6 worm cellular contexts compared by ENCODE assay signal in the genomic region with DNA sequence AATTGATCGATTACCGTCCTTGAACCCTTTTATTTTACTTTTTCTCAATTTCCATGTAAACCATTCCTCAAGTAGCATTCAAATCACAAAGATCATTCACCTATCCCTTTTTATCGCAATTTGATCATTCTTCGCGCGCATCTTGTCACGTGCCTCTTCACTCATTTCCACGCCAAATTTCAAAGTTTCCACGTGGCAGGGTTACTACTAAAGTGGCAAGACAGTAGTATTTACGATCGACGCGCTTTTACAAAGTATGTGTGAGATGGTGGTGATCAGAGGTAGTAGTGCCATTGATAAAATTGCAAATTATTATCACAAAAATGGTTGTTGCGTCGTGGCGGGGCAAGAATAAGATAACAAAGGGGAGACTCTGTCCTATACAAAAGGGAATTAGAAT.
TF ChIP-seq lines count a peak whose summit lies in the region.

No protein-coding gene starts in this region.

TF ChIP-seq in whole organism, L1 larva, 84 proteins besides CTCF, POLR2A, EP300 and RAD21 (continues in another document):
- TF ChIP-seq mef-2 (tag; optimal IDR thresholded peaks at IDR 0.05; lab: Kevin White, UChicago) = no peak
- no peak for TF ChIP-seq hlh-17 (GFP tag; optimal IDR thresholded peaks at IDR 0.05; lab: Kevin White, UChicago; ENCODE audit: borderline replicate concordance)
- no peak for TF ChIP-seq egl-27 (tag; optimal IDR thresholded peaks at IDR 0.05; lab: Kevin White, UChicago)
- no peak for TF ChIP-seq F16B12.6 (tag; optimal IDR thresholded peaks at IDR 0.05; lab: Kevin White, UChicago)
- TF ChIP-seq jun-1 (tag; optimal IDR thresholded peaks at IDR 0.05; lab: Kevin White, UChicago) = peak; percentile 20
- peak in 1 of 2 experiments; percentile 98 for TF ChIP-seq mdl-1 (tag; optimal IDR thresholded peaks at IDR 0.05; lab: Kevin White, UChicago)
- peak; percentile 93 for TF ChIP-seq blmp-1 (tag; optimal IDR thresholded peaks at IDR 0.05; lab: Kevin White, UChicago)
- peak; percentile 99 for TF ChIP-seq nhr-20 (tag; optimal IDR thresholded peaks at IDR 0.05; lab: Kevin White, UChicago)
- no peak for TF ChIP-seq nhr-237 (tag; optimal IDR thresholded peaks at IDR 0.05; lab: Kevin White, UChicago)
- no peak for TF ChIP-seq ceh-88 (GFP tag; IDR thresholded peaks at IDR 0.05; lab: Robert Waterston, UW)
- TF ChIP-seq dpl-1 (GFP tag; optimal IDR thresholded peaks at IDR 0.05; lab: Kevin White, UChicago) = peak; percentile 53 to 58 (median 56)
- TF ChIP-seq nhr-85 (tag; lab: Kevin White, UChicago) = peak; percentile 99
- TF ChIP-seq hlh-4 (tag; optimal IDR thresholded peaks at IDR 0.05; lab: Kevin White, UChicago) = no peak
- TF ChIP-seq ces-1 (GFP tag; optimal IDR thresholded peaks at IDR 0.05; lab: Kevin White, UChicago) = no peak

TF ChIP-seq in whole organism, L2 larva, 48 proteins besides CTCF, POLR2A, EP300 and RAD21 (continues in another document):
- peak; percentile 55 for TF ChIP-seq Y55F3AM.14 (GFP tag; optimal IDR thresholded peaks at IDR 0.05; lab: Kevin White, UChicago)
- no peak for TF ChIP-seq zag-1 (tag; optimal IDR thresholded peaks at IDR 0.05; lab: Kevin White, UChicago)
- TF ChIP-seq ZK546.5 (tag; optimal IDR thresholded peaks at IDR 0.05; lab: Kevin White, UChicago) = no peak
- no peak for TF ChIP-seq lin-11 (tag; optimal IDR thresholded peaks at IDR 0.05; lab: Kevin White, UChicago)
- peak; percentile 78 to 83 for TF ChIP-seq mdl-1 (tag; optimal IDR thresholded peaks at IDR 0.05; lab: Kevin White, UChicago)
- TF ChIP-seq blmp-1 (tag; optimal IDR thresholded peaks at IDR 0.05; lab: Kevin White, UChicago; ENCODE audit: insufficient read depth) = peak; percentile 89
- peak; percentile 44 for TF ChIP-seq egl-27 (tag; optimal IDR thresholded peaks at IDR 0.05; lab: Kevin White, UChicago)
- no peak for TF ChIP-seq peb-1 (tag; optimal IDR thresholded peaks at IDR 0.05; lab: Kevin White, UChicago)
- no peak for TF ChIP-seq unc-55 (GFP tag; optimal IDR thresholded peaks at IDR 0.05; lab: Kevin White, UChicago)
- TF ChIP-seq lsy-2 (tag; optimal IDR thresholded peaks at IDR 0.05; lab: Kevin White, UChicago) = peak in 1 of 2 experiments; percentile 33
- peak; percentile 69 for TF ChIP-seq nhr-6 (tag; optimal IDR thresholded peaks at IDR 0.05; lab: Kevin White, UChicago)
- no peak for TF ChIP-seq unc-39 (tag; optimal IDR thresholded peaks at IDR 0.05; lab: Kevin White, UChicago)
- peak; percentile 12 for TF ChIP-seq sem-4 (tag; optimal IDR thresholded peaks at IDR 0.05; lab: Kevin White, UChicago)
- TF ChIP-seq sma-9 (GFP tag; optimal IDR thresholded peaks at IDR 0.05; lab: Kevin White, UChicago) = peak; percentile 97
- no peak for TF ChIP-seq sma-9 (tag; optimal IDR thresholded peaks at IDR 0.05; lab: Kevin White, UChicago)

TF ChIP-seq in whole organism, L3 larva, 47 proteins besides CTCF, POLR2A, EP300 and RAD21:
- no peak for TF ChIP-seq fkh-2 (tag; optimal IDR thresholded peaks at IDR 0.05; lab: Kevin White, UChicago)
- TF ChIP-seq elt-1 (tag; optimal IDR thresholded peaks at IDR 0.05; lab: Kevin White, UChicago) = peak; percentile 42
- TF ChIP-seq elt-3 (tag; optimal IDR thresholded peaks at IDR 0.05; lab: Kevin White, UChicago) = peak in 1 of 3 experiments; percentile 87
- TF ChIP-seq mdl-1 (tag; optimal IDR thresholded peaks at IDR 0.05; lab: Kevin White, UChicago) = peak; percentile 68
- peak; percentile 88 for TF ChIP-seq elt-2 (tag; optimal IDR thresholded peaks at IDR 0.05; lab: Kevin White, UChicago)
- peak; percentile 92 for TF ChIP-seq nhr-23 (tag; optimal IDR thresholded peaks at IDR 0.05; lab: Kevin White, UChicago)
- peak; percentile 56 for TF ChIP-seq ama-1 (optimal IDR thresholded peaks at IDR 0.05; lab: Kevin White, UChicago)
- no peak for TF ChIP-seq ZK546.5 (tag; optimal IDR thresholded peaks at IDR 0.05; lab: Kevin White, UChicago)
- no peak for TF ChIP-seq lin-15B (tag; optimal IDR thresholded peaks at IDR 0.05; lab: Kevin White, UChicago)
- peak; percentile 9 for TF ChIP-seq lsy-12 (tag; optimal IDR thresholded peaks at IDR 0.05; lab: Kevin White, UChicago)
- TF ChIP-seq mml-1 (tag; optimal IDR thresholded peaks at IDR 0.05; lab: Kevin White, UChicago) = no peak
- peak; percentile 95 for TF ChIP-seq nhr-25 (tag; optimal IDR thresholded peaks at IDR 0.05; lab: Kevin White, UChicago)
- peak; percentile 75 for TF ChIP-seq nhr-43 (tag; optimal IDR thresholded peaks at IDR 0.05; lab: Kevin White, UChicago; ENCODE audit: poor library complexity, severe bottlenecking)
- TF ChIP-seq pqm-1 (tag; optimal IDR thresholded peaks at IDR 0.05; lab: Kevin White, UChicago) = peak; percentile 64

TF ChIP-seq in whole organism, L4 larva, 104 proteins besides CTCF, POLR2A, EP300 and RAD21 (continues in another document):
- TF ChIP-seq mxl-3 (GFP tag; optimal IDR thresholded peaks at IDR 0.05; lab: Kevin White, UChicago) (peak; percentile 92), nhr-25 (tag; optimal IDR thresholded peaks at IDR 0.05; lab: Kevin White, UChicago; ENCODE audit: borderline replicate concordance, insufficient read depth) (peak; percentile 20), F44E2.7 (GFP tag; IDR thresholded peaks at IDR 0.05; lab: Robert Waterston, UW) (no peak), lsy-2 (tag; optimal IDR thresholded peaks at IDR 0.05; lab: Kevin White, UChicago) (peak in 1 of 2 experiments; percentile 38), saeg-2 (GFP tag; IDR thresholded peaks at IDR 0.05; lab: Robert Waterston, UW) (no peak), nhr-77 (tag; optimal IDR thresholded peaks at IDR 0.05; lab: Kevin White, UChicago) (peak; percentile 37), ZK337.2 (GFP tag; IDR thresholded peaks at IDR 0.05; lab: Robert Waterston, UW) (no peak), unc-62 (GFP tag; optimal IDR thresholded peaks at IDR 0.05 in 1 of 2; lab: Kevin White, UChicago) (peak in 1 of 2 experiments; percentile 94), unc-62 (tag; optimal IDR thresholded peaks at IDR 0.05; lab: Kevin White, UChicago) (no peak), lin-38 (GFP tag; IDR thresholded peaks at IDR 0.05; lab: Robert Waterston, UW) (no peak), nhr-102 (tag; optimal IDR thresholded peaks at IDR 0.05; lab: Kevin White, UChicago) (peak; percentile 19), daf-8 (GFP tag; IDR thresholded peaks at IDR 0.05; lab: Robert Waterston, UW) (no peak), zfp-3 (GFP tag; conservative IDR thresholded peaks at IDR 0.05; lab: Robert Waterston, UW) (no peak), dmd-6 (GFP tag; IDR thresholded peaks at IDR 0.05; lab: Robert Waterston, UW) (peak; percentile 83), Y105C5A.15 (GFP tag; IDR thresholded peaks at IDR 0.05; lab: Robert Waterston, UW) (no peak), nhr-48 (tag; optimal IDR thresholded peaks at IDR 0.05; lab: Kevin White, UChicago) (peak; percentile 58)

TF ChIP-seq in whole organism, late embryonic, 69 proteins besides CTCF, POLR2A, EP300 and RAD21:
- peak; percentile 92 for TF ChIP-seq elt-2 (tag; optimal IDR thresholded peaks at IDR 0.05; lab: Kevin White, UChicago)
- TF ChIP-seq hlh-8 (tag; optimal IDR thresholded peaks at IDR 0.05; lab: Kevin White, UChicago) = no peak
- TF ChIP-seq hlh-30 (tag; optimal IDR thresholded peaks at IDR 0.05; lab: Kevin White, UChicago; ENCODE audit: insufficient read depth) = peak; percentile 28
- no peak for TF ChIP-seq pros-1 (tag; optimal IDR thresholded peaks at IDR 0.05; lab: Kevin White, UChicago)

TF ChIP-seq in whole organism, young adult, 124 proteins besides CTCF, POLR2A, EP300 and RAD21:
- peak; percentile 63 for TF ChIP-seq lin-40 (tag; optimal IDR thresholded peaks at IDR 0.05; lab: Kevin White, UChicago)
- no peak for TF ChIP-seq pha-4 (tag; optimal IDR thresholded peaks at IDR 0.05; lab: Kevin White, UChicago)
- TF ChIP-seq F52B5.7 (tag; optimal IDR thresholded peaks at IDR 0.05; lab: Kevin White, UChicago) = no peak
- TF ChIP-seq ztf-26 (tag; optimal IDR thresholded peaks at IDR 0.05; lab: Kevin White, UChicago) = peak; percentile 84
- peak; percentile 86 for TF ChIP-seq somi-1 (GFP tag; optimal IDR thresholded peaks at IDR 0.05; lab: Kevin White, UChicago)
- TF ChIP-seq sea-2 (GFP tag; IDR thresholded peaks at IDR 0.05; lab: Robert Waterston, UW) = no peak
- peak; percentile 71 for TF ChIP-seq nhr-80 (tag; optimal IDR thresholded peaks at IDR 0.05; lab: Kevin White, UChicago)
- 0 out of 2 replicates have a peak, but pooled peaks have one; percentile 16 for TF ChIP-seq K11D2.4 (GFP tag; IDR thresholded peaks at IDR 0.05; lab: Robert Waterston, UW)
